Fruit fly (Drosophila melanogaster): Measurements from ENCODE around the gene CG4733.

The CG4733 gene

DNA sequence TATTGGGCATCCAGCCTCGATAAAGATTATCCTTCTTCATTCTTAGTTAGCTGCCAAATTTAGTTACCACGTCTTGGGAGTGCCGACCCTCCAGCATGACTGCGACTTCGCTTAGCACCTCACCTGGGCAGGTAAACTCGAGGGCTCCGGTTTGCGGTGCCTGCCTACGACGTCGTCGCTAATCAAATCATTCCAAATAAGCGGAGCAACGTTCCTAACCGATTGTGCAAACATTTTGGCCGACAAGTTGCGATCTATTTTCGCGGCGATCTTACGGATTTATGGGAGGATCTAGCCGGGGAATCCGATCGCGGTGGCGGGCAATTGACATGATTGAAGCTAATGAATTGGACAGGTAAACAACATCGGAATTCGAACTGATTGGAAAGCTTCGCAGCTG is 27.2 kb downstream of the CG4733 start, which contains the start of gene CG4465:
Gene CG4465 (minus strand): TSS at position 101 of the 400 bp plus-strand sequence.
- no peak for TF ChIP-seq Mio (GFP tag; optimal IDR thresholded peaks at IDR 0.05)
- no peak for TF ChIP-seq fru (GFP tag; optimal IDR thresholded peaks at IDR 0.05)
- TF ChIP-seq lola (GFP tag; optimal IDR thresholded peaks at IDR 0.05), result no peak
- no peak for TF ChIP-seq Myc (optimal IDR thresholded peaks at IDR 0.05)

DNA sequence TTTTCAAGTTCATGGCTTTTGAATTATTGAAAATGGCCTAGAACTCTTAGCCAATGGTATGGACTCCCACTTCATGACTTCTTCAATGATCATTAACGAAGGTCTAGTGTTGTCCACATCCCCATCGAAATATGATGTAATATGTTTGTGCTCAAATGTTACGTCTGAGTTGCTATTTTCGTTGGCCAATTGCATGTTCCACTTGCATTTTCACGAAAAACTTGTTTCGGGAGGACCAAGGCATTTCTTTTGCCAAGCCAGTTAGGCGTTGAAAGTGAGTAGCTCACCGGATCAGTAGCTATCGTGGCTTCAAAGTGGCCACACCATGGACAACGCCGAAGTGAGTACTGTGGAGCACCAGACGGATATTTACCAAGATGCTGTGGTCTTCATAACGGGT is 27.7 kb downstream of the CG4733 start, which contains the start of gene CG4770:
Gene CG4770 (plus strand): TSS at position 301 of the 400 bp plus-strand sequence.
- no peak for TF ChIP-seq Dfd (GFP tag; optimal IDR thresholded peaks at IDR 0.05)
- no peak for TF ChIP-seq psq (GFP tag; optimal IDR thresholded peaks at IDR 0.05)
- TF ChIP-seq Hr83 (GFP tag; optimal IDR thresholded peaks at IDR 0.05; ENCODE audit: poor library complexity, severe bottlenecking), result no peak
- TF ChIP-seq dmrt93B (GFP tag; optimal IDR thresholded peaks at IDR 0.05), result no peak
- TF ChIP-seq Hr78 (GFP tag; optimal IDR thresholded peaks at IDR 0.05), result no peak
- no peak for TF ChIP-seq Jra (GFP tag; optimal IDR thresholded peaks at IDR 0.05)
- no peak for TF ChIP-seq CG32264 (GFP tag; optimal IDR thresholded peaks at IDR 0.05)
- no peak for TF ChIP-seq woc (GFP tag; optimal IDR thresholded peaks at IDR 0.05)
- TF ChIP-seq fru (GFP tag; optimal IDR thresholded peaks at IDR 0.05), result no peak
- TF ChIP-seq Vsx2 (GFP tag; optimal IDR thresholded peaks at IDR 0.05; ENCODE audit: partially characterized antibody), result no peak

dm6 chr3R:19924331-19924730 is 33.8 kb downstream of the CG4733 start:
- TF ChIP-seq ey (GFP tag; optimal IDR thresholded peaks at IDR 0.05) (no peak), lola (GFP tag; optimal IDR thresholded peaks at IDR 0.05) (no peak), psq (GFP tag; optimal IDR thresholded peaks at IDR 0.05) (no peak), OdsH (GFP tag; optimal IDR thresholded peaks at IDR 0.05) (no peak), sage (GFP tag; optimal IDR thresholded peaks at IDR 0.05) (no peak), CG9705 (GFP tag; optimal IDR thresholded peaks at IDR 0.05) (no peak), rgr (GFP tag; optimal IDR thresholded peaks at IDR 0.05) (peak; percentile 65), br (GFP tag; optimal IDR thresholded peaks at IDR 0.05) (peak; percentile 34), dsf (GFP tag; optimal IDR thresholded peaks at IDR 0.05; ENCODE audit: borderline replicate concordance) (no peak), brk (GFP tag; optimal IDR thresholded peaks at IDR 0.05) (no peak), dl (GFP tag; optimal IDR thresholded peaks at IDR 0.05; ENCODE audit: insufficient read depth in 1 of 2, partially characterized antibody in 2 of 2) (no peak), sv (GFP tag; optimal IDR thresholded peaks at IDR 0.05) (no peak), Hr83 (GFP tag; optimal IDR thresholded peaks at IDR 0.05; ENCODE audit: poor library complexity, severe bottlenecking) (peak; percentile 38), N (GFP tag; optimal IDR thresholded peaks at IDR 0.05) (no peak), tai (GFP tag; optimal IDR thresholded peaks at IDR 0.05) (no peak), Jra (GFP tag; optimal IDR thresholded peaks at IDR 0.05) (no peak), Dif (GFP tag; optimal IDR thresholded peaks at IDR 0.05; ENCODE audit: partially characterized antibody) (no peak), Sp1 (GFP tag; optimal IDR thresholded peaks at IDR 0.05) (no peak), Dfd (GFP tag; optimal IDR thresholded peaks at IDR 0.05) (no peak), foxo (GFP tag; optimal IDR thresholded peaks at IDR 0.05) (no peak), Hnf4 (GFP tag; optimal IDR thresholded peaks at IDR 0.05) (no peak), usp (GFP tag; optimal IDR thresholded peaks at IDR 0.05) (no peak), dmrt93B (GFP tag; optimal IDR thresholded peaks at IDR 0.05) (no peak), pan (optimal IDR thresholded peaks at IDR 0.05) (no peak), Vsx2 (GFP tag; optimal IDR thresholded peaks at IDR 0.05; ENCODE audit: partially characterized antibody) (no peak), h (GFP tag; optimal IDR thresholded peaks at IDR 0.05) (peak; percentile 50)

- TF ChIP-seq psq (GFP tag; optimal IDR thresholded peaks at IDR 0.05) (no peak), Dfd (GFP tag; optimal IDR thresholded peaks at IDR 0.05) (no peak), CG9705 (GFP tag; optimal IDR thresholded peaks at IDR 0.05) (no peak), sv (GFP tag; optimal IDR thresholded peaks at IDR 0.05) (no peak), Myc (optimal IDR thresholded peaks at IDR 0.05) (no peak), OdsH (GFP tag; optimal IDR thresholded peaks at IDR 0.05) (no peak), Hr78 (GFP tag; optimal IDR thresholded peaks at IDR 0.05) (no peak), ey (GFP tag; optimal IDR thresholded peaks at IDR 0.05) (no peak), h (GFP tag; optimal IDR thresholded peaks at IDR 0.05) (no peak), GATAd (GFP tag; optimal IDR thresholded peaks at IDR 0.05) (no peak), foxo (GFP tag; optimal IDR thresholded peaks at IDR 0.05) (no peak), pan (optimal IDR thresholded peaks at IDR 0.05) (no peak), Mio (GFP tag; optimal IDR thresholded peaks at IDR 0.05) (no peak), usp (GFP tag; optimal IDR thresholded peaks at IDR 0.05) (no peak), woc (GFP tag; optimal IDR thresholded peaks at IDR 0.05) (no peak), rgr (GFP tag; optimal IDR thresholded peaks at IDR 0.05) (no peak)
These were observed 34.8 kb downstream of the CG4733 start, which contains the start of gene CG4462 for dm6 chr3R:19925271-19925670. TSS of gene CG4462 (minus strand) at chr3R:19925371.
